Worm (Caenorhabditis elegans) whole organism, L3 larva: Measurements from ENCODE around the gene mks-1.

ENCODE experiments used
- R02D3.7 ChIP-seq: fragments of 150-350 bp; optimal IDR thresholded peaks from 2 replicates; lab custom pipeline; 2014; ENCODE audit warnings: missing biosample characterization, missing genetic modification characterization
- aly-2 ChIP-seq: fragments of 150-350 bp; optimal IDR thresholded peaks from 2 replicates; lab custom pipeline; 2014; ENCODE audit warnings: missing biosample characterization, missing genetic modification characterization
- ceh-16 ChIP-seq: sonication (generic microtip); optimal IDR thresholded peaks from 2 replicates; lab custom pipeline; 2017; ENCODE audit warnings: missing biosample characterization, missing genetic modification characterization
- ceh-28 ChIP-seq: fragments of 150-350 bp; optimal IDR thresholded peaks from 2 replicates; lab custom pipeline; 2014; ENCODE audit warnings: missing biosample characterization, missing genetic modification reagents, missing genetic modification characterization
- ceh-82 ChIP-seq: fragments of 150-350 bp; optimal IDR thresholded peaks from 2 replicates; lab custom pipeline; 2014; ENCODE audit warnings: missing biosample characterization, missing genetic modification characterization
- ceh-9 ChIP-seq: sonication (generic microtip); optimal IDR thresholded peaks from 2 replicates; lab custom pipeline; 2018; ENCODE audit warnings: missing biosample characterization, missing genetic modification characterization
- daf-12 ChIP-seq: fragments of 150-350 bp; optimal IDR thresholded peaks from 2 replicates; lab custom pipeline; 2014; ENCODE audit warnings: missing biosample characterization, missing genetic modification reagents, missing genetic modification characterization
- egl-27 ChIP-seq: sonication (generic microtip); optimal IDR thresholded peaks from 4 replicates; lab custom pipeline; 2017; ENCODE audit warnings: missing biosample characterization, missing genetic modification reagents, missing genetic modification characterization
- elt-2 ChIP-seq: sonication (generic microtip); optimal IDR thresholded peaks from 2 replicates; lab custom pipeline; 2016; ENCODE audit warnings: missing genetic modification reagents, mild to moderate bottlenecking, missing genetic modification characterization, missing compliant biosample characterization
- elt-3 ChIP-seq, 3 experiments: fragments of 150-350 bp in 1 of 3; sonication (generic microtip) in 2 of 3; optimal IDR thresholded peaks; 2 replicates in 2 of 3; 4 replicates in 1 of 3; lab custom pipeline; 2014 to 2017; ENCODE audit warnings: missing biosample characterization in 3 of 3, missing genetic modification characterization in 3 of 3
- eor-1 ChIP-seq, 2 experiments: fragments of 150-350 bp; optimal IDR thresholded peaks; 2 replicates each; lab custom pipeline; 2014 to 2018; ENCODE audit warnings: missing biosample characterization in 2 of 2, missing genetic modification characterization in 2 of 2
- fkh-10 ChIP-seq: sonication (generic microtip); optimal IDR thresholded peaks from 2 replicates; lab custom pipeline; 2017; ENCODE audit warnings: missing biosample characterization, missing genetic modification reagents, missing genetic modification characterization
- fkh-2 ChIP-seq: fragments of 150-350 bp; optimal IDR thresholded peaks from 2 replicates; lab custom pipeline; 2014; ENCODE audit warnings: missing biosample characterization, missing genetic modification reagents, missing genetic modification characterization
- fos-1 ChIP-seq: fragments of 150-350 bp; optimal IDR thresholded peaks from 2 replicates; lab custom pipeline; 2014; ENCODE audit warnings: missing biosample characterization, missing genetic modification characterization
- hmg-11 ChIP-seq: sonication (generic microtip); optimal IDR thresholded peaks from 2 replicates; lab custom pipeline; 2016; ENCODE audit warnings: missing genetic modification characterization, missing compliant biosample characterization
- jun-1 ChIP-seq: fragments of 150-350 bp; optimal IDR thresholded peaks from 2 replicates; lab custom pipeline; 2014; ENCODE audit warnings: missing biosample characterization, missing genetic modification reagents, missing genetic modification characterization
- lin-15B ChIP-seq: fragments of 150-350 bp; optimal IDR thresholded peaks from 2 replicates; lab custom pipeline; 2014; ENCODE audit warnings: missing biosample characterization, missing genetic modification characterization
- lin-39 ChIP-seq: fragments of 150-350 bp; optimal IDR thresholded peaks from 2 replicates; lab custom pipeline; 2018; ENCODE audit warnings: missing biosample characterization, missing genetic modification reagents, missing genetic modification characterization
- lsy-12 ChIP-seq: sonication (generic microtip); optimal IDR thresholded peaks from 2 replicates; lab custom pipeline; 2016; ENCODE audit warnings: mild to moderate bottlenecking, missing genetic modification characterization, missing compliant biosample characterization
- mdl-1 ChIP-seq: fragments of 150-350 bp; optimal IDR thresholded peaks from 2 replicates; lab custom pipeline; 2014; ENCODE audit warnings: missing biosample characterization, missing genetic modification characterization
- mml-1 ChIP-seq: fragments of 150-350 bp; sonication (generic microtip); optimal IDR thresholded peaks from 3 replicates; lab custom pipeline; 2014; ENCODE audit warnings: missing biosample characterization, missing genetic modification characterization
- nfya-1 ChIP-seq: sonication (generic microtip); optimal IDR thresholded peaks from 2 replicates; lab custom pipeline; 2017; ENCODE audit warnings: missing genetic modification characterization, mild to moderate bottlenecking, missing compliant biosample characterization, antibody characterized with exemption, moderate library complexity; ENCODE audit not compliant: insufficient read depth
- nhr-12 ChIP-seq: fragments of 150-350 bp; optimal IDR thresholded peaks from 2 replicates; lab custom pipeline; 2014; ENCODE audit warnings: missing biosample characterization, missing genetic modification characterization
- nhr-237 ChIP-seq: fragments of 150-350 bp; optimal IDR thresholded peaks from 2 replicates; lab custom pipeline; 2014; ENCODE audit warnings: missing biosample characterization, missing genetic modification characterization
- nhr-25 ChIP-seq: sonication (generic microtip); optimal IDR thresholded peaks from 2 replicates; lab custom pipeline; 2017; ENCODE audit warnings: missing biosample characterization, missing genetic modification characterization
- nhr-28 ChIP-seq: fragments of 150-350 bp; optimal IDR thresholded peaks from 2 replicates; lab custom pipeline; 2014; ENCODE audit warnings: missing biosample characterization, missing genetic modification characterization
- nhr-43 ChIP-seq: sonication (generic microtip); optimal IDR thresholded peaks from 2 replicates; lab custom pipeline; 2016; ENCODE audit warnings: mild to moderate bottlenecking, missing genetic modification characterization, missing compliant biosample characterization; ENCODE audit not compliant: poor library complexity, severe bottlenecking
- nhr-67 ChIP-seq: fragments of 150-350 bp; optimal IDR thresholded peaks from 2 replicates; lab custom pipeline; 2014; ENCODE audit warnings: missing biosample characterization, missing genetic modification characterization
- nhr-76 ChIP-seq: fragments of 150-350 bp; sonication (generic microtip); optimal IDR thresholded peaks from 5 replicates; lab custom pipeline; 2014; ENCODE audit warnings: missing biosample characterization, missing genetic modification characterization
- nhr-77 ChIP-seq: fragments of 150-350 bp; optimal IDR thresholded peaks from 2 replicates; lab custom pipeline; 2014; ENCODE audit warnings: missing biosample characterization, missing genetic modification characterization
- pha-4 ChIP-seq: fragments of 150-350 bp; optimal IDR thresholded peaks from 2 replicates; lab custom pipeline; 2014; ENCODE audit warnings: missing biosample characterization, missing genetic modification reagents, missing genetic modification characterization
- pqm-1 ChIP-seq: fragments of 150-350 bp; optimal IDR thresholded peaks from 2 replicates; lab custom pipeline; 2017; ENCODE audit warnings: missing biosample characterization, missing genetic modification characterization, inconsistent platforms
- sea-2 ChIP-seq: fragments of 150-350 bp; sonication (generic microtip); optimal IDR thresholded peaks from 4 replicates; lab custom pipeline; 2014; ENCODE audit warnings: missing biosample characterization, missing genetic modification reagents, missing genetic modification characterization
- tbx-2 ChIP-seq: sonication (generic microtip); optimal IDR thresholded peaks from 2 replicates; lab custom pipeline; 2016; ENCODE audit warnings: mild to moderate bottlenecking, missing genetic modification characterization, missing compliant biosample characterization
- zag-1 ChIP-seq: fragments of 150-350 bp; optimal IDR thresholded peaks from 2 replicates; lab custom pipeline; 2014; ENCODE audit warnings: missing biosample characterization, missing genetic modification characterization
- ztf-11 ChIP-seq: fragments of 150-350 bp; optimal IDR thresholded peaks from 2 replicates; lab custom pipeline; 2014; ENCODE audit warnings: missing biosample characterization, missing genetic modification characterization
- ztf-4 ChIP-seq: fragments of 150-350 bp; optimal IDR thresholded peaks from 2 replicates; lab custom pipeline; 2014; ENCODE audit warnings: missing biosample characterization, missing genetic modification characterization

Gene mks-1

DNA sequence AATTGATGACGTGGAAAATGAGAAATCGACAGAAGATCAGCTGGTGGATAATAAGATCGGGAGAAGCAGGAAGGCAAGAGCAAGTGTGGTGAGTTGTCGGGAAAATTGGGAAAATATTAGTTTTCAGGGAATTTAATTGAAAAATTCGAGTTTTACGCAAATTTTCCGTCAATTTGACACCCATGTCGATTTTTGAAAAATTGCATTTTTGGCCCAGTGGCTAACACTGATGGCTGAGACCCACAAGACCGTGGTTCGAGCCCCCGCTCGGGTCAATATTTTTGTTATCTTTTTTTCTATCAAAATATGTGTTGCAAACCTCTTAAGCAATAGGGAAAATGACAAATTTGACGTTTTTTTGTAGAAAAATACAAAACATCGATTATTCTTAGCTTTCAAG lies 2.5 kb downstream of the mks-1 start:
- TF ChIP-seq ztf-11 (no peak), fos-1 (no peak), tbx-2 (tag; lab: Kevin White, UChicago) (no peak), egl-27 (tag; lab: Kevin White, UChicago) (no peak), nfya-1 (no peak), ceh-16 (tag; lab: Kevin White, UChicago) (no peak), nhr-77 (tag; lab: Kevin White, UChicago) (no peak), mml-1 (tag; lab: Kevin White, UChicago) (no peak), mdl-1 (tag; lab: Kevin White, UChicago) (no peak), pha-4 (tag; lab: Kevin White, UChicago) (no peak), nhr-237 (no peak)

DNA sequence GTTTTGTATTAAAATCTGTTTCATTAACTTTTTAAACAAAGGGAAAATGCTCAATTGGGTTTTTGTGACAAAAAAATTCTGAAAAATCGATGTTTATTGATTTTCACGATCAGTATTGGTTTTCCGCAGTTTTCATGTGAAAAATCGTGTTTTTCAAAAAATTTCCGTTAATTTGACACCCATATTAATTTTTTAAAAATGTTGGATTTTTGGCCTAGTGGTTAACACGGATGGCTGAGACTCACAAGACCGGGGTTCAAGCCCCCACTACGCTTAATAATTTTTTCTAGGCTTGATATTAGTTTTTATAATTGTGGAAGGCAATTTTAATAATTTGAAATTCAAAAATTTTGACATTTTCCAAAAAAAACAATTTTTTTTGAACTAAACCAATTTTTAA lies 4.6 kb downstream of the mks-1 start:
- TF ChIP-seq aly-2 (tag; lab: Kevin White, UChicago): no peak
- TF ChIP-seq tbx-2 (tag; lab: Kevin White, UChicago): no peak
- TF ChIP-seq elt-2 (tag; lab: Kevin White, UChicago): no peak
- no peak for TF ChIP-seq fkh-2 (tag; lab: Kevin White, UChicago)
- no peak for TF ChIP-seq lsy-12 (tag; lab: Kevin White, UChicago)
- no peak for TF ChIP-seq ztf-4 (tag; lab: Kevin White, UChicago)
- no peak for TF ChIP-seq ceh-9 (tag; lab: Kevin White, UChicago)
- no peak for TF ChIP-seq egl-27 (tag; lab: Kevin White, UChicago)
- TF ChIP-seq lin-15B (tag; lab: Kevin White, UChicago): no peak
- no peak for TF ChIP-seq nhr-43 (tag; lab: Kevin White, UChicago)
- no peak for TF ChIP-seq ztf-11
- TF ChIP-seq mdl-1 (tag; lab: Kevin White, UChicago): no peak
- no peak for TF ChIP-seq nhr-28
- no peak for TF ChIP-seq lin-39
- TF ChIP-seq eor-1 (tag; optimal IDR thresholded peaks at IDR 0.05; lab: Kevin White, UChicago): no peak
- TF ChIP-seq, all 47 proteins: peak for 0

DNA sequence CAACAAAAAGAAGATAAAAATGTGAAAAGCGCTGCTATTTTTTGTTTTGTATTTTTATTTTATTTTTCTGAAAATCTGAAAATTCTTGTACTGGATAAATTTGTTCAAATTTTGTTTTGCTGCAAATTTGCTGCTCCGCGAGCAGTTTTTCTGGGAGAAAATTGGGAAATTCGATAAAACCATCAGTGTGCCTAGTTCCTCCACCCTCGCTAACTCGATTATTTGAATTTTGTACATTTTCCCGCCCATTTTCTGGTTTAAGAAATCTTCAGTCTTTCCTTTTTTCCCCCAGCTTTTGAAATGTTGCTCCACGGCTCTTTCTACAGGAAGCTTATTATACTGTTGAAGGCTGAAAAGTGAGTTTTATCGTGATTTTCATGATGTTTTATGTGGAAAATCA lies 5.1 kb downstream of the mks-1 start, which contains the start of gene R148.8:
Gene R148.8 (plus strand): TSS at position 301 of the 400 bp plus-strand sequence.
- no peak for TF ChIP-seq fkh-2 (tag; lab: Kevin White, UChicago)
- TF ChIP-seq nhr-12 (tag; lab: Kevin White, UChicago): no peak

DNA sequence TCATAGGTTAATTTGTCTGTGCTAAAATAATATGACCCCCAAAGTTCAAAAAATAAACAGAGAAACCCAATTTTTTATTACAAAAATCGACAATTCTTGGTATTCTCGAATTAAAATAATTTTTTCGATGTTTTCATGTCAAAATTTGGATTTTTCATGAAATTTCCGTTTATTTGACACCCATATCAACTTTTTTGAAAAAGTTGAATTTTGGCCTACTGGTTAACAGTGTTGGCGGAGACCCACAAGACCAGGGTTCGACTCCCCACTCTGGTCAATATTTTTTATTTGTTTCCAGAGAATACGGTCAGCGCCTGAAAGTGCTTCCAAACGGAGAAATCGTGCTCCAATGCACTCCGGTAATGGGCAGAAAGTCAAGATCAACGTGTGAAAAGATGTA lies 5.6 kb downstream of the mks-1 start:
- TF ChIP-seq lin-39: no peak
- no peak for TF ChIP-seq pqm-1 (tag; lab: Kevin White, UChicago)
- TF ChIP-seq aly-2 (tag; lab: Kevin White, UChicago): no peak
- no peak for TF ChIP-seq fkh-10
- no peak for TF ChIP-seq jun-1 (tag; lab: Kevin White, UChicago)
- TF ChIP-seq ztf-4 (tag; lab: Kevin White, UChicago): no peak
- TF ChIP-seq nhr-77 (tag; lab: Kevin White, UChicago): no peak
- no peak for TF ChIP-seq nhr-12 (tag; lab: Kevin White, UChicago)
- no peak for TF ChIP-seq daf-12
- no peak for TF ChIP-seq nhr-76 (tag; lab: Kevin White, UChicago)
- TF ChIP-seq nhr-67: no peak
- no peak for TF ChIP-seq nhr-237
- TF ChIP-seq egl-27 (tag; lab: Kevin White, UChicago): no peak
- TF ChIP-seq R02D3.7 (tag; lab: Kevin White, UChicago): no peak
- TF ChIP-seq mdl-1 (tag; lab: Kevin White, UChicago): no peak
- no peak for TF ChIP-seq elt-3 (tag; optimal IDR thresholded peaks at IDR 0.05; lab: Kevin White, UChicago)
- TF ChIP-seq fkh-2 (tag; lab: Kevin White, UChicago): no peak
- TF ChIP-seq sea-2 (GFP tag; lab: Kevin White, UChicago): no peak
- TF ChIP-seq zag-1 (tag; lab: Kevin White, UChicago): no peak
- no peak for TF ChIP-seq hmg-11
- TF ChIP-seq, all 47 proteins: peak for 0

DNA sequence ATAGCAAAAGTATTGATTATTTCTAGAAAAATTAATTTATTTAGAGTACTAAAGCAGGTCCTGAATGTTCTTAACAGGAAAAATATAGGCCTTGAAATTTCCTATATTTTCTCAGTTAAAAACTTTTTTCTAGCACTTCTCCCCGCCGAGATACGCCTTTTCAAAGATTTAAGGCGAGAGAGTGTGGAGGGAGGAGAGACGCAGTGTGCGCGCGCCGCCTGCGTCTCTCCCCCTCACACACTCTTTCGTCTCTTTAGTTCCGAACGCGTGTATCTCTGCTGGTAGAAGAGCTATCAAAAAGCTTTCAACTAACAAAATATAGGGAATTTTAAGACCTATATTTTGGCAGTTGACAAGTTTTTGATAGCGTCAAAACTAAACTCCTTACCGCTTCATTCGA lies 11.8 kb downstream of the mks-1 start:
- TF ChIP-seq nhr-43 (tag; lab: Kevin White, UChicago) (no peak), nhr-25 (no peak), fos-1 (no peak), eor-1 (tag; optimal IDR thresholded peaks at IDR 0.05; lab: Kevin White, UChicago) (no peak), ceh-28 (no peak), ztf-11 (no peak), ceh-82 (tag; lab: Kevin White, UChicago) (no peak), lin-39 (no peak)
